Fruit fly (Drosophila melanogaster) whole organism, prepupa: Measurements from ENCODE around the gene CG5160.

Source experiments
- CG10631 ChIP-seq: fragments of 200-800 bp; sonication (Bioruptor generic); optimal IDR thresholded peaks from 2 replicates; lab custom pipeline; 2016; ENCODE audit warnings: missing biosample characterization, missing genetic modification characterization
- CG10669 ChIP-seq: fragments of 200-800 bp; sonication (Bioruptor generic); optimal IDR thresholded peaks from 3 replicates; lab custom pipeline; 2018; ENCODE audit warnings: missing biosample characterization, mild to moderate bottlenecking, missing genetic modification characterization, moderate library complexity
- CG11294 ChIP-seq: fragments of 200-800 bp; sonication (Bioruptor generic); IDR thresholded peaks from 2 replicates; pipeline ENCODE4 v1.3.6; 2022; ENCODE audit warnings: missing biosample characterization, missing genetic modification characterization
- CG11902 ChIP-seq: fragments of 200-800 bp; sonication (Bioruptor generic); optimal IDR thresholded peaks from 3 replicates; lab custom pipeline; 2016; ENCODE audit warnings: missing biosample characterization, missing genetic modification characterization
- CG15336 ChIP-seq: fragments of 200-800 bp; sonication (Bioruptor generic); IDR thresholded peaks from 2 replicates; pipeline ENCODE4 v1.3.6; 2022; ENCODE audit warnings: missing biosample characterization, missing genetic modification characterization
- CG1621 ChIP-seq: fragments of 200-800 bp; sonication (Bioruptor generic); optimal IDR thresholded peaks from 3 replicates; lab custom pipeline; 2018; ENCODE audit warnings: missing biosample characterization, mild to moderate bottlenecking, missing genetic modification characterization
- CG32006 ChIP-seq: fragments of 200-800 bp; sonication (Bioruptor generic); optimal IDR thresholded peaks from 3 replicates; lab custom pipeline; 2017; ENCODE audit warnings: missing biosample characterization, mild to moderate bottlenecking, missing genetic modification characterization
- CG6276 ChIP-seq: fragments of 200-800 bp; sonication (Bioruptor generic); optimal IDR thresholded peaks from 2 replicates; lab custom pipeline; 2017; ENCODE audit warnings: missing biosample characterization, mild to moderate bottlenecking, missing genetic modification characterization
- CG6792 ChIP-seq: fragments of 200-800 bp; sonication (Bioruptor generic); optimal IDR thresholded peaks from 3 replicates; lab custom pipeline; 2016; ENCODE audit warnings: missing biosample characterization, missing genetic modification characterization
- CG6808 ChIP-seq: fragments of 200-800 bp; sonication (Bioruptor generic); optimal IDR thresholded peaks from 3 replicates; lab custom pipeline; 2017; ENCODE audit warnings: missing biosample characterization, missing genetic modification characterization, mild to moderate bottlenecking, moderate library complexity, missing genetic modification reagents
- CG6854 ChIP-seq: fragments of 200-800 bp; sonication (Bioruptor generic); optimal IDR thresholded peaks from 2 replicates; lab custom pipeline; 2017; ENCODE audit warnings: missing biosample characterization, mild to moderate bottlenecking, missing genetic modification characterization
- CG8119 ChIP-seq: fragments of 200-800 bp; sonication (Bioruptor generic); IDR thresholded peaks from 3 replicates; pipeline ENCODE4 v1.3.6; 2022; ENCODE audit warnings: missing biosample characterization, missing genetic modification characterization
- CG8319 ChIP-seq: fragments of 200-800 bp; sonication (Bioruptor generic); optimal IDR thresholded peaks from 3 replicates; lab custom pipeline; 2016; ENCODE audit warnings: missing biosample characterization, missing genetic modification characterization
- CG8632 ChIP-seq: fragments of 200-800 bp; sonication (Bioruptor generic); optimal IDR thresholded peaks from 3 replicates; lab custom pipeline; 2016; ENCODE audit warnings: missing biosample characterization, missing genetic modification characterization
- CG9139 ChIP-seq: fragments of 200-800 bp; sonication (Bioruptor generic); optimal IDR thresholded peaks from 3 replicates; lab custom pipeline; 2017; ENCODE audit warnings: missing biosample characterization, mild to moderate bottlenecking, missing genetic modification characterization
- Eip75B ChIP-seq: fragments of 200-800 bp; sonication (Bioruptor generic); optimal IDR thresholded peaks from 3 replicates; lab custom pipeline; 2016; ENCODE audit warnings: missing biosample characterization, missing genetic modification characterization
- Eip78C ChIP-seq: fragments of 200-800 bp; sonication (Bioruptor generic); peaks from one replicate; lab custom pipeline; 2016; ENCODE audit warnings: missing biosample characterization, missing genetic modification characterization
- Eip93F ChIP-seq: fragments of 200-800 bp; sonication (Bioruptor generic); optimal IDR thresholded peaks from 2 replicates; lab custom pipeline; 2016; ENCODE audit warnings: missing biosample characterization, mild to moderate bottlenecking, missing genetic modification characterization
- Gug ChIP-seq: fragments of 200-800 bp; sonication (Bioruptor generic); IDR thresholded peaks from 2 replicates; pipeline ENCODE4 v1.3.6; 2022; ENCODE audit warnings: missing biosample characterization, missing genetic modification characterization
- Hr38 ChIP-seq: sonication (Bioruptor generic); optimal IDR thresholded peaks from 2 replicates; lab custom pipeline; 2016; ENCODE audit warnings: missing biosample characterization, missing genetic modification characterization
- Hr39 ChIP-seq: fragments of 200-800 bp; sonication (Bioruptor generic); optimal IDR thresholded peaks from 2 replicates; lab custom pipeline; 2016; ENCODE audit warnings: missing biosample characterization, missing genetic modification characterization
- Hr4 ChIP-seq: fragments of 200-800 bp; sonication (Bioruptor generic); optimal IDR thresholded peaks from 3 replicates; lab custom pipeline; 2016; ENCODE audit warnings: missing biosample characterization, missing genetic modification characterization
- Lpt ChIP-seq: fragments of 200-800 bp; sonication (Bioruptor generic); optimal IDR thresholded peaks from 3 replicates; lab custom pipeline; 2016; ENCODE audit warnings: missing biosample characterization, missing genetic modification characterization
- Met ChIP-seq: fragments of 200-800 bp; sonication (Bioruptor generic); optimal IDR thresholded peaks from 3 replicates; lab custom pipeline; 2016; ENCODE audit warnings: missing biosample characterization, missing genetic modification characterization
- Sox102F ChIP-seq: fragments of 200-800 bp; sonication (Bioruptor generic); optimal IDR thresholded peaks from 2 replicates; lab custom pipeline; 2016; ENCODE audit warnings: missing biosample characterization, mild to moderate bottlenecking, missing genetic modification characterization
- Sox15 ChIP-seq: fragments of 200-800 bp; sonication (Bioruptor generic); optimal IDR thresholded peaks from 3 replicates; lab custom pipeline; 2016; ENCODE audit warnings: missing biosample characterization, missing genetic modification characterization
- acj6 ChIP-seq: fragments of 200-800 bp; sonication (Bioruptor generic); optimal IDR thresholded peaks from 3 replicates; lab custom pipeline; 2016; ENCODE audit warnings: missing biosample characterization, missing genetic modification characterization
- cyc ChIP-seq: fragments of 200-800 bp; sonication (Bioruptor generic); optimal IDR thresholded peaks from 3 replicates; lab custom pipeline; 2016; ENCODE audit warnings: missing biosample characterization, missing genetic modification characterization
- eg ChIP-seq: fragments of 200-800 bp; sonication (Bioruptor generic); IDR thresholded peaks from 3 replicates; pipeline ENCODE4 v1.3.6; 2022; ENCODE audit warnings: missing biosample characterization, missing genetic modification characterization
- esn ChIP-seq: fragments of 200-800 bp; sonication (Bioruptor generic); optimal IDR thresholded peaks from 2 replicates; lab custom pipeline; 2016; ENCODE audit warnings: missing biosample characterization, mild to moderate bottlenecking, missing genetic modification characterization, moderate library complexity
- fd85E ChIP-seq: fragments of 200-800 bp; sonication (Bioruptor generic); optimal IDR thresholded peaks from 3 replicates; lab custom pipeline; 2016; ENCODE audit warnings: missing biosample characterization, missing genetic modification characterization
- fkh ChIP-seq: fragments of 200-800 bp; sonication (Bioruptor generic); optimal IDR thresholded peaks from 3 replicates; lab custom pipeline; 2017; ENCODE audit warnings: missing biosample characterization, mild to moderate bottlenecking, missing genetic modification characterization, moderate library complexity
- net ChIP-seq: fragments of 200-800 bp; sonication (Bioruptor generic); optimal IDR thresholded peaks from 3 replicates; lab custom pipeline; 2016; ENCODE audit warnings: missing biosample characterization, missing genetic modification characterization
- pdm3 ChIP-seq: fragments of 200-800 bp; sonication (Bioruptor generic); optimal IDR thresholded peaks from 3 replicates; lab custom pipeline; 2016; ENCODE audit warnings: missing biosample characterization, missing genetic modification characterization
- salr ChIP-seq, 2 experiments: fragments of 200-800 bp; sonication (Bioruptor generic); optimal IDR thresholded peaks; 3 replicates each; lab custom pipeline; 2016 to 2018; ENCODE audit warnings: missing biosample characterization in 2 of 2, missing genetic modification characterization in 2 of 2, mild to moderate bottlenecking in 1 of 2
- ss ChIP-seq, 2 experiments: fragments of 200-800 bp; sonication (Bioruptor generic); optimal IDR thresholded peaks; 2 replicates in 1 of 2; 3 replicates in 1 of 2; lab custom pipeline; 2017 to 2018; ENCODE audit warnings: mild to moderate bottlenecking in 2 of 2, missing biosample characterization in 2 of 2, missing genetic modification characterization in 2 of 2, moderate library complexity in 1 of 2
- svp ChIP-seq: fragments of 200-800 bp; sonication (Bioruptor generic); peaks from one replicate; lab custom pipeline; 2016; ENCODE audit warnings: missing biosample characterization, missing genetic modification characterization
- vri ChIP-seq: fragments of 200-800 bp; sonication (Bioruptor generic); optimal IDR thresholded peaks from 3 replicates; lab custom pipeline; 2016; ENCODE audit warnings: missing biosample characterization, mild to moderate bottlenecking, missing genetic modification characterization

CG5160 gene

DNA sequence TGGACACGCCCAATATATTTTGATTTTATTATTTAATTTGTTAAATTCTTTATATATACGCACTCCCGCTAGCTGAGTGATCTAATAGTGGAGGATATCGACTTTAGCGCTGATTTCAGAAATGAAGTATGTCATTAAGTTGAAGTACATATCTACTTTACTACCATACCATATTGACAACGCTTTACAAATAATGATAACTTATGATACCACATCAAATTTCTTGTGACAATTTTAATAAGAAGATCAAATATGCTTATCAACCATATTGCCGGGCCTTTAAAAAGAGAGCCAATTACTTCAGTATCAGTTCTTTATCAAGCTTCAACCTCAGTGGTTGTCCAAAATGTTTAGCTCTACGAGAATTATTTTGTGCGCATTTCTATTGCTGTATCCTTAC is 12.1 kb upstream of the CG5160 start, which contains the start of gene CG15818:
TSS of gene CG15818 (plus strand) at position 301 of the 400 bp plus-strand sequence.
- TF ChIP-seq CG6792 (GFP tag; lab: Kevin White, UChicago) (no peak), Sox15 (GFP tag; lab: Kevin White, UChicago) (no peak), CG11294 (GFP tag; lab: Robert Waterston, UW) (no peak), pdm3 (GFP tag; lab: Kevin White, UChicago) (no peak), Eip78C (GFP tag; lab: Kevin White, UChicago) (no peak), CG10669 (GFP tag; lab: Kevin White, UChicago) (no peak), Met (no peak), fd85E (GFP tag; lab: Kevin White, UChicago) (no peak), Hr39 (no peak)
- TF ChIP-seq, all 60 proteins: peak for 0

dm6 chr2L:7409602-7410001 is 11.1 kb upstream of the CG5160 start, which contains the start of gene CG5181:
CG5181 (minus strand) TSS chr2L:7409809.
- no peak for TF ChIP-seq Hr38 (GFP tag; lab: Kevin White, UChicago)

DNA sequence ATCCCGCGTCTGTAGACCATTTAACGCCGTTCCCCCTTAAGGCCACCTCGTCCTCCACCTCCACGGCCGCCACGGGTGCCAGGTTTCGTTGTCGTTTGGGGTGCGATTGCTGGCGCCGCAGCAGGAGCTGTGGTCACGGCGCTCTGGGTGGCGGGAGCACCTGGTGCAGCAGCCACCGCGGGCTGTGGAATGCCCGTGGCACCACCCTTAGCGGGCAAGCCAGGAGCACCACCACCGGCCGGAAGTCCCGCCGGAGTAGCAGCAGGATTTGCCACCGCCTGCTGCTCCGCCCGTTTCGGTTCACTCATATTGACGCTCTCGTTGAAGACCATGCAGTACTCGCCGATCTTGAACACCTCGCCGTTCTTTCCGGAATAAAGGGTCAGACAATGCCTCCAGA is 10.5 kb upstream of the CG5160 start:
- TF ChIP-seq Hr39 (no peak), CG6276 (GFP tag; lab: Kevin White, UChicago) (no peak)

DNA sequence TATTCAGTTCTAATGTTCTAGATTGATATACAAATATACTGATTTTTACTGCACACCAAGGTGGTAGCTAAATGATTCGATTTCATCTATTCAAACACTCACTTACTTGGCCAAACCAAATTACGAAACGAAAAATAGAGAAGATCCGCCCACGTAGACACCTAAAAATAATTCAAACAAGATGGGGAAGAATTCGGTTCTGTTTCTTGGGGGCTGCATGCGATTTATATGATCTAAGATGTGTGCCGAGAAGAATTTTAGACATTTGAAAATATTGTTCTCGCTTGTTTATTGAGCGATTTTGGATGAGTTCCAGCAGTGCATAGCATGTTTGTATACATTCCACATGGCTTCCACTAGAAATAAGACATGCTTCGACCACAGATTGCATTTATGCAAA is 9.1 kb upstream of the CG5160 start:
- TF ChIP-seq CG6792 (GFP tag; lab: Kevin White, UChicago) (no peak), Sox15 (GFP tag; lab: Kevin White, UChicago) (no peak)

dm6 chr2L:7404923-7405322 is 6.4 kb upstream of the CG5160 start, which contains the start of gene CG5177:
CG5177 (plus strand) TSS chr2L:7405227.
- no peak for TF ChIP-seq Eip93F (GFP tag; lab: Kevin White, UChicago)
- TF ChIP-seq vri, result no peak
- no peak for TF ChIP-seq CG6808 (GFP tag; lab: Kevin White, UChicago)
- no peak for TF ChIP-seq CG9139 (GFP tag; lab: Kevin White, UChicago)
- no peak for TF ChIP-seq pdm3 (GFP tag; lab: Kevin White, UChicago)
- no peak for TF ChIP-seq acj6
- no peak for TF ChIP-seq Hr39
- no peak for TF ChIP-seq CG6854 (GFP tag; lab: Kevin White, UChicago)
- TF ChIP-seq CG8319, result no peak
- TF ChIP-seq CG1621 (tag; lab: Kevin White, UChicago), result no peak
- TF ChIP-seq CG8632 (GFP tag; lab: Kevin White, UChicago), result no peak
- no peak for TF ChIP-seq CG10631
- TF ChIP-seq CG32006 (GFP tag; lab: Kevin White, UChicago), result no peak
- TF ChIP-seq net (GFP tag; lab: Kevin White, UChicago), result no peak
- TF ChIP-seq Lpt, result no peak
- TF ChIP-seq CG6276 (GFP tag; lab: Kevin White, UChicago), result no peak
- TF ChIP-seq esn, result no peak
- TF ChIP-seq Sox102F (GFP tag; lab: Kevin White, UChicago), result no peak
- TF ChIP-seq fd85E (GFP tag; lab: Kevin White, UChicago), result no peak
- TF ChIP-seq, all 60 proteins: peak for 0

- TF ChIP-seq Gug (no peak), CG15336 (GFP tag; lab: Robert Waterston, UW) (peak; percentile 60; the same call in 1 of the 2 replicates), salr (GFP tag; optimal IDR thresholded peaks at IDR 0.05; lab: Kevin White, UChicago) (no peak), CG10669 (GFP tag; lab: Kevin White, UChicago) (no peak), CG10631 (no peak), svp (GFP tag; lab: Kevin White, UChicago) (peak; percentile 55), CG8632 (GFP tag; lab: Kevin White, UChicago) (no peak), Eip75B (GFP tag; lab: Kevin White, UChicago) (no peak), vri (no peak), eg (GFP tag; lab: Robert Waterston, UW) (peak; percentile 71; the same call in 2 of the 3 replicates), Hr38 (GFP tag; lab: Kevin White, UChicago) (no peak), pdm3 (GFP tag; lab: Kevin White, UChicago) (no peak), Sox102F (GFP tag; lab: Kevin White, UChicago) (no peak), Hr4 (peak; percentile 53), CG11902 (GFP tag; lab: Kevin White, UChicago) (no peak), cyc (GFP tag; lab: Kevin White, UChicago) (no peak), CG8119 (GFP tag; lab: Robert Waterston, UW) (peak; percentile 53; the same call in 2 of the 3 replicates), ss (GFP tag; optimal IDR thresholded peaks at IDR 0.05; lab: Kevin White, UChicago) (no peak), fkh (GFP tag; lab: Kevin White, UChicago) (peak; percentile 76)
These were observed 3.1 kb upstream of the CG5160 start for dm6 chr2L:7401627-7402026.
